Fruit fly (Drosophila melanogaster) whole organism, embryonic: ENCODE data around the gene CG12020.

ENCODE experiments used
- Antp ChIP-seq: fragments of 200-800 bp; sonication (Bioruptor generic); optimal IDR thresholded peaks from 3 replicates; lab custom pipeline; 2016; ENCODE audit warnings: missing biosample characterization, missing genetic modification characterization
- BEAF-32 ChIP-seq: fragments of 200-800 bp; sonication (Bioruptor generic); optimal IDR thresholded peaks from 3 replicates; lab custom pipeline; 2017; ENCODE audit warnings: missing biosample characterization, missing genetic modification characterization, mild to moderate bottlenecking, moderate library complexity, missing genetic modification reagents
- CG13287 ChIP-seq: fragments of 200-800 bp; sonication (Bioruptor generic); IDR thresholded peaks from 2 replicates; pipeline ENCODE4 v1.3.6; 2022; ENCODE audit warnings: missing biosample characterization, missing genetic modification characterization; ENCODE audit not compliant: partially characterized antibody
- CG13624 ChIP-seq: fragments of 200-800 bp; sonication (Bioruptor generic); optimal IDR thresholded peaks from 2 replicates; lab custom pipeline; 2016; ENCODE audit warnings: missing biosample characterization, missing genetic modification characterization
- CG14710 ChIP-seq: fragments of 200-800 bp; sonication (Bioruptor generic); optimal IDR thresholded peaks from 3 replicates; lab custom pipeline; 2019; ENCODE audit warnings: missing biosample characterization, mild to moderate bottlenecking, missing genetic modification characterization, moderate library complexity
- CG14860 ChIP-seq: fragments of 200-800 bp; sonication (Bioruptor generic); IDR thresholded peaks from 3 replicates; pipeline ENCODE4 v1.3.6; 2022; ENCODE audit warnings: missing biosample characterization, missing genetic modification characterization; ENCODE audit not compliant: partially characterized antibody
- CG15514 ChIP-seq: fragments of 200-800 bp; sonication (Bioruptor generic); optimal IDR thresholded peaks from 3 replicates; lab custom pipeline; 2017; ENCODE audit warnings: missing biosample characterization, missing genetic modification characterization, mild to moderate bottlenecking, moderate library complexity, missing genetic modification reagents
- CG1603 ChIP-seq: fragments of 200-800 bp; sonication (Bioruptor generic); optimal IDR thresholded peaks from 2 replicates; lab custom pipeline; 2019; ENCODE audit warnings: missing biosample characterization, mild to moderate bottlenecking, missing genetic modification characterization, moderate library complexity
- CG17186 ChIP-seq: fragments of 200-800 bp; sonication (Bioruptor generic); optimal IDR thresholded peaks from 3 replicates; lab custom pipeline; 2017; ENCODE audit warnings: missing biosample characterization, missing genetic modification reagents, missing genetic modification characterization
- CG17359 ChIP-seq: fragments of 200-800 bp; sonication (Bioruptor generic); optimal IDR thresholded peaks from 3 replicates; lab custom pipeline; 2018; ENCODE audit warnings: missing biosample characterization, mild to moderate bottlenecking, missing genetic modification characterization, moderate library complexity
- CG2116 ChIP-seq: fragments of 200-800 bp; sonication (Bioruptor generic); optimal IDR thresholded peaks from 3 replicates; lab custom pipeline; 2018; ENCODE audit warnings: missing biosample characterization, mild to moderate bottlenecking, missing genetic modification characterization
- CG34224 ChIP-seq: fragments of 200-800 bp; sonication (Bioruptor generic); IDR thresholded peaks from 3 replicates; pipeline ENCODE4 v1.3.6; 2022; ENCODE audit warnings: missing biosample characterization, missing genetic modification characterization; ENCODE audit not compliant: partially characterized antibody
- CG9797 ChIP-seq: fragments of 200-800 bp; sonication (Bioruptor generic); optimal IDR thresholded peaks from 3 replicates; lab custom pipeline; 2018; ENCODE audit warnings: missing biosample characterization, mild to moderate bottlenecking, missing genetic modification characterization
- Dll ChIP-seq: fragments of 200-800 bp; sonication (Bioruptor generic); IDR thresholded peaks from 4 replicates; pipeline ENCODE4 v1.3.6; 2022; ENCODE audit warnings: missing biosample characterization, missing genetic modification characterization; ENCODE audit not compliant: partially characterized antibody
- Dp ChIP-seq: fragments of 200-800 bp; sonication (Bioruptor generic); optimal IDR thresholded peaks from 2 replicates; lab custom pipeline; 2018; ENCODE audit warnings: missing biosample characterization, mild to moderate bottlenecking, missing genetic modification characterization, moderate library complexity
- Dref ChIP-seq: fragments of 200-800 bp; sonication (Bioruptor generic); IDR thresholded peaks from 2 replicates; pipeline ENCODE4 v1.3.6; 2022; ENCODE audit warnings: missing biosample characterization, missing genetic modification characterization
- E2f2 ChIP-seq: fragments of 200-800 bp; sonication (Bioruptor generic); IDR thresholded peaks from 2 replicates; pipeline ENCODE4 v1.3.6; 2022; ENCODE audit warnings: missing biosample characterization, missing genetic modification characterization
- MBD-R2 ChIP-seq: fragments of 200-800 bp; sonication (Bioruptor generic); IDR thresholded peaks from 2 replicates; pipeline ENCODE4 v1.3.6; 2022; ENCODE audit warnings: missing biosample characterization, missing genetic modification characterization
- MESR4 ChIP-seq: fragments of 200-800 bp; sonication (Bioruptor generic); optimal IDR thresholded peaks from 2 replicates; lab custom pipeline; 2018; ENCODE audit warnings: missing biosample characterization, mild to moderate bottlenecking, missing genetic modification characterization, moderate library complexity
- Mes4 ChIP-seq: fragments of 200-800 bp; sonication (Bioruptor generic); optimal IDR thresholded peaks from 2 replicates; lab custom pipeline; 2016; ENCODE audit warnings: missing biosample characterization, missing genetic modification characterization
- Myb ChIP-seq: fragments of 200-800 bp; sonication (Bioruptor generic); optimal IDR thresholded peaks from 2 replicates; lab custom pipeline; 2016; ENCODE audit warnings: missing biosample characterization, missing genetic modification characterization
- Pdp1 ChIP-seq, 2 experiments: fragments of 200-800 bp; sonication (Bioruptor generic); optimal IDR thresholded peaks; 3 replicates each; lab custom pipeline; 2016; ENCODE audit warnings: missing biosample characterization in 2 of 2, missing genetic modification characterization in 2 of 2, mild to moderate bottlenecking in 1 of 2, moderate library complexity in 1 of 2
- Scr ChIP-seq: fragments of 200-800 bp; sonication (Bioruptor generic); IDR thresholded peaks from 2 replicates; pipeline ENCODE4 v1.3.6; 2022; ENCODE audit warnings: missing biosample characterization, missing genetic modification characterization; ENCODE audit not compliant: partially characterized antibody
- Sin3A ChIP-seq: fragments of >200 bp; optimal IDR thresholded peaks from 2 replicates; lab custom pipeline; 2018
- YL-1 ChIP-seq: fragments of 200-800 bp; sonication (Bioruptor generic); optimal IDR thresholded peaks from 3 replicates; lab custom pipeline; 2017; ENCODE audit warnings: missing biosample characterization, mild to moderate bottlenecking, missing genetic modification characterization
- chinmo ChIP-seq: fragments of 200-800 bp; sonication (Bioruptor generic); IDR thresholded peaks from 4 replicates; pipeline ENCODE4 v1.3.6; 2022; ENCODE audit warnings: missing biosample characterization, missing genetic modification characterization; ENCODE audit not compliant: partially characterized antibody
- ci ChIP-seq: fragments of 200-800 bp; sonication (Bioruptor generic); IDR thresholded peaks from 3 replicates; pipeline ENCODE4 v1.3.6; 2022; ENCODE audit warnings: missing biosample characterization, missing genetic modification characterization
- crp ChIP-seq, 2 experiments: fragments of 200-800 bp; sonication (Bioruptor generic); optimal IDR thresholded peaks; 2 replicates in 1 of 2; 3 replicates in 1 of 2; lab custom pipeline; 2017; ENCODE audit warnings: missing biosample characterization in 2 of 2, missing genetic modification characterization in 2 of 2, mild to moderate bottlenecking in 1 of 2, moderate library complexity in 1 of 2
- dimm ChIP-seq: fragments of 200-800 bp; sonication (Bioruptor generic); IDR thresholded peaks from 2 replicates; pipeline ENCODE4 v1.3.6; 2022; ENCODE audit warnings: missing biosample characterization, missing genetic modification characterization
- exex ChIP-seq: fragments of 200-800 bp; sonication (Bioruptor generic); optimal IDR thresholded peaks from 4 replicates; lab custom pipeline; 2018; ENCODE audit warnings: missing biosample characterization, mild to moderate bottlenecking, missing genetic modification characterization, moderate library complexity
- gfzf ChIP-seq: fragments of 200-800 bp; sonication (Bioruptor generic); optimal IDR thresholded peaks from 2 replicates; lab custom pipeline; 2016; ENCODE audit warnings: missing biosample characterization, mild to moderate bottlenecking, missing genetic modification characterization, moderate library complexity
- hbn ChIP-seq: fragments of 200-800 bp; sonication (Bioruptor generic); IDR thresholded peaks from 2 replicates; pipeline ENCODE4 v1.3.6; 2022; ENCODE audit warnings: missing biosample characterization, missing genetic modification characterization; ENCODE audit not compliant: partially characterized antibody
- hth ChIP-seq: fragments of >200 bp; optimal IDR thresholded peaks from 2 replicates; lab custom pipeline; 2017; ENCODE audit warnings: inconsistent platforms
- inv ChIP-seq: fragments of 200-800 bp; sonication (Bioruptor generic); IDR thresholded peaks from 2 replicates; pipeline ENCODE4 v1.3.6; 2022; ENCODE audit warnings: missing biosample characterization, missing genetic modification characterization; ENCODE audit not compliant: partially characterized antibody
- jumu ChIP-seq: fragments of 200-800 bp; sonication (Bioruptor generic); optimal IDR thresholded peaks from 3 replicates; lab custom pipeline; 2016; ENCODE audit warnings: missing biosample characterization, missing genetic modification characterization
- lbe ChIP-seq: fragments of 200-800 bp; sonication (Bioruptor generic); optimal IDR thresholded peaks from 2 replicates; lab custom pipeline; 2016; ENCODE audit warnings: missing biosample characterization, mild to moderate bottlenecking, missing genetic modification characterization
- nmo ChIP-seq: fragments of 200-800 bp; sonication (Bioruptor generic); optimal IDR thresholded peaks from 2 replicates; lab custom pipeline; 2018; ENCODE audit warnings: missing biosample characterization, mild to moderate bottlenecking, missing genetic modification characterization, moderate library complexity
- onecut ChIP-seq: fragments of 200-800 bp; sonication (Bioruptor generic); IDR thresholded peaks from 2 replicates; pipeline ENCODE4 v1.3.6; 2022; ENCODE audit warnings: missing biosample characterization, missing genetic modification characterization
- pfk ChIP-seq: fragments of 200-800 bp; sonication (Bioruptor generic); optimal IDR thresholded peaks from 2 replicates; lab custom pipeline; 2018; ENCODE audit warnings: missing biosample characterization, mild to moderate bottlenecking, missing genetic modification characterization, moderate library complexity
- phol ChIP-seq: fragments of 200-800 bp; sonication (Bioruptor generic); optimal IDR thresholded peaks from 3 replicates; lab custom pipeline; 2018; ENCODE audit warnings: missing biosample characterization, mild to moderate bottlenecking, missing genetic modification characterization, moderate library complexity
- pzg ChIP-seq: fragments of 200-800 bp; sonication (Bioruptor generic); optimal IDR thresholded peaks from 3 replicates; lab custom pipeline; 2018; ENCODE audit warnings: missing biosample characterization, mild to moderate bottlenecking, missing genetic modification characterization, moderate library complexity
- row ChIP-seq: fragments of 200-800 bp; sonication (Bioruptor generic); IDR thresholded peaks from 3 replicates; pipeline ENCODE4 v1.3.6; 2022; ENCODE audit warnings: missing biosample characterization, missing genetic modification characterization
- run ChIP-seq: fragments of 200-800 bp; sonication (Bioruptor generic); optimal IDR thresholded peaks from 3 replicates; lab custom pipeline; 2018; ENCODE audit warnings: missing biosample characterization, mild to moderate bottlenecking, missing genetic modification characterization
- sens ChIP-seq: fragments of 200-800 bp; sonication (Bioruptor generic); peaks from one replicate; lab custom pipeline; 2016; ENCODE audit warnings: missing biosample characterization, missing genetic modification characterization
- stwl ChIP-seq: fragments of 200-800 bp; sonication (Bioruptor generic); optimal IDR thresholded peaks from 3 replicates; lab custom pipeline; 2018; ENCODE audit warnings: missing biosample characterization, mild to moderate bottlenecking, missing genetic modification characterization, moderate library complexity
- trem ChIP-seq: fragments of 200-800 bp; optimal IDR thresholded peaks from 3 replicates; lab custom pipeline; 2019; ENCODE audit warnings: missing biosample characterization, mild to moderate bottlenecking, missing genetic modification characterization, moderate library complexity
- vvl ChIP-seq: fragments of 200-800 bp; sonication (Bioruptor generic); IDR thresholded peaks from 2 replicates; pipeline ENCODE4 v1.3.6; 2022; ENCODE audit warnings: missing biosample characterization, missing genetic modification characterization
- zen ChIP-seq: fragments of 200-800 bp; sonication (Bioruptor generic); optimal IDR thresholded peaks from 3 replicates; lab custom pipeline; 2018; ENCODE audit warnings: missing biosample characterization, mild to moderate bottlenecking, missing genetic modification characterization, moderate library complexity
- zen2 ChIP-seq: fragments of 200-800 bp; sonication (Bioruptor generic); IDR thresholded peaks from 3 replicates; pipeline ENCODE4 v1.3.6; 2022; ENCODE audit warnings: missing biosample characterization, missing genetic modification characterization; ENCODE audit not compliant: partially characterized antibody

CG12020 gene

DNA sequence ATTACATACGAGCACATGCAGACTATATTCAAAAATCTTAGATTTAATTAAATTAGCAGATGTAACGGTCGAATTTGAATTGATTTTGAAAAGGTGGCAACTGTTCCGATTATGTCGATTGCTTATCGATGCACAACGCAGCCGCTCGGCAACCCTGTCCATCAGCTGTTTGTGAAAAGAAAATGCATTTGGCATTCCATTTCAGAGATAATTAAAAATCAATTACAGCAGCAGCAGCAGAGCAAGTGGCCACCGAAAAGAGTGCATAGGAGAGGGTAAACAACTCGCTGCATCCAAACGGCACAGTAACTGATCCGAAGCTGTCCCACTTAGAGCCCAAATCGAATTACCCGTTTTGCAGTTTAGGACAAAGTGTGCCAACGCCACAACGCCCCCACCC, 1.5 kb downstream of the CG12020 start, which contains the start of gene Patj:
Gene Patj, plus strand, starts transcription at position 155 of the 400 bp plus-strand sequence.
- TF ChIP-seq Dref (GFP tag; lab: Robert Waterston, UW) (peak; percentile 79), vvl (peak; percentile 28), pfk (GFP tag; lab: Kevin White, UChicago) (no peak), stwl (tag; lab: Kevin White, UChicago) (peak; percentile 69), CG14860 (GFP tag; lab: Robert Waterston, UW) (peak; percentile 40; the same call in 1 of the 3 replicates), chinmo (GFP tag; lab: Robert Waterston, UW) (peak; percentile 99), CG14710 (tag; lab: Kevin White, UChicago) (peak; percentile 53), hbn (GFP tag; lab: Robert Waterston, UW) (peak; percentile 37; the same call in 1 of the 2 replicates), trem (tag; lab: Kevin White, UChicago) (peak; percentile 68), CG13287 (GFP tag; lab: Robert Waterston, UW) (peak; percentile 72), hth (lab: Kevin White, UChicago) (no peak), inv (GFP tag; lab: Robert Waterston, UW) (peak; percentile 35; the same call in 1 of the 2 replicates), lbe (no peak), row (GFP tag; lab: Robert Waterston, UW) (no peak; the same call in 2 of the 3 replicates), gfzf (peak; percentile 34), BEAF-32 (GFP tag; lab: Kevin White, UChicago) (peak; percentile 59), phol (tag; lab: Kevin White, UChicago) (peak; percentile 25), MBD-R2 (GFP tag; lab: Robert Waterston, UW) (peak; percentile 97), CG17186 (GFP tag; lab: Kevin White, UChicago) (peak; percentile 3), Antp (GFP tag; lab: Kevin White, UChicago) (no peak), onecut (GFP tag; lab: Robert Waterston, UW) (peak; percentile 17; the same call in 1 of the 2 replicates), Scr (GFP tag; lab: Robert Waterston, UW) (peak; percentile 55), pzg (peak; percentile 83), Mes4 (GFP tag; lab: Kevin White, UChicago) (no peak), dimm (GFP tag; lab: Robert Waterston, UW) (no peak), CG2116 (GFP tag; lab: Kevin White, UChicago) (peak; percentile 67), Dll (GFP tag; lab: Robert Waterston, UW) (peak; percentile 52; the same call in 3 of the 4 replicates), MESR4 (peak; percentile 80), CG15514 (GFP tag; lab: Kevin White, UChicago) (peak; percentile 85), CG34224 (peak; percentile 64; the same call in 2 of the 3 replicates), Pdp1 (GFP tag; optimal IDR thresholded peaks at IDR 0.05; lab: Kevin White, UChicago) (peak in 1 of 2 experiments; percentile 28), ci (GFP tag; lab: Robert Waterston, UW) (0 out of 3 replicates have a peak, but pooled peaks have one; percentile 32), zen (tag; lab: Kevin White, UChicago) (peak; percentile 98), run (tag; lab: Kevin White, UChicago) (no peak), jumu (GFP tag; lab: Kevin White, UChicago) (no peak), E2f2 (peak; percentile 75), Myb (GFP tag; lab: Kevin White, UChicago) (peak; percentile 99), CG1603 (tag; lab: Kevin White, UChicago) (no peak), sens (GFP tag; lab: Kevin White, UChicago) (peak; percentile 29), nmo (GFP tag; lab: Kevin White, UChicago) (peak; percentile 13), CG13624 (no peak), Dp (GFP tag; lab: Kevin White, UChicago) (peak; percentile 69), Sin3A (peak; percentile 32), zen2 (GFP tag; lab: Robert Waterston, UW) (peak; percentile 7; the same call in 1 of the 3 replicates), YL-1 (GFP tag; lab: Kevin White, UChicago) (peak; percentile 56), crp (GFP tag; optimal IDR thresholded peaks at IDR 0.05; lab: Kevin White, UChicago) (peak; percentile 81 to 97), CG9797 (GFP tag; lab: Kevin White, UChicago) (peak; percentile 24), exex (tag; lab: Kevin White, UChicago) (peak; percentile 55), CG17359 (tag; lab: Kevin White, UChicago) (no peak)
